Worm (Caenorhabditis elegans) whole organism, mixed stage, embryonic: ENCODE results near the gene nprl-2.

Source experiments
- blmp-1 ChIP-seq: fragments of 150-350 bp; optimal IDR thresholded peaks from 2 replicates; lab custom pipeline; 2014; ENCODE audit warnings: missing biosample characterization, missing genetic modification characterization
- ceh-83 ChIP-seq: fragments of 200-800 bp; sonication (Bioruptor generic); optimal IDR thresholded peaks from 2 replicates; lab custom pipeline; 2018; ENCODE audit warnings: mild to moderate bottlenecking, missing genetic modification characterization, missing compliant biosample characterization
- elt-3 ChIP-seq: fragments of 150-350 bp; optimal IDR thresholded peaks from 2 replicates; lab custom pipeline; 2014; ENCODE audit warnings: missing biosample characterization, missing genetic modification characterization
- nhr-12 ChIP-seq: fragments of 150-350 bp; optimal IDR thresholded peaks from 2 replicates; lab custom pipeline; 2014; ENCODE audit warnings: missing biosample characterization, missing genetic modification characterization
- nhr-237 ChIP-seq: fragments of 150-350 bp; optimal IDR thresholded peaks from 2 replicates; lab custom pipeline; 2014; ENCODE audit warnings: missing biosample characterization, missing genetic modification characterization
- snpc-4 ChIP-seq: fragments of 150-350 bp; optimal IDR thresholded peaks from 2 replicates; lab custom pipeline; 2014; ENCODE audit warnings: missing biosample characterization, missing genetic modification characterization
- unc-62 ChIP-seq: fragments of 150-350 bp; optimal IDR thresholded peaks from 2 replicates; lab custom pipeline; 2014; ENCODE audit warnings: missing biosample characterization, missing genetic modification reagents, missing genetic modification characterization

ce11 chrIV:7559237-7559636 lies 2.6 kb downstream of the nprl-2 start:
- no peak for TF ChIP-seq blmp-1 (tag; lab: Kevin White, UChicago)
- no peak for TF ChIP-seq ceh-83 (GFP tag; lab: Kevin White, UChicago)
- no peak for TF ChIP-seq snpc-4 (tag; lab: Kevin White, UChicago)
- no peak for TF ChIP-seq unc-62 (GFP tag; lab: Kevin White, UChicago)
- TF ChIP-seq elt-3 (tag; lab: Kevin White, UChicago): no peak
- no peak for TF ChIP-seq nhr-12
- no peak for TF ChIP-seq nhr-237 (tag; lab: Kevin White, UChicago)
